Worm (Caenorhabditis elegans) whole organism, young adult: ENCODE data around the gene srh-206.
"Not testable (repeated sequence)": the region's sequence is repeated elsewhere in the genome, so short reads cannot be mapped to it uniquely, and the experiment has no call there.

Experiments
- F23B12.7 ChIP-seq: sonication (generic microtip); optimal IDR thresholded peaks from 2 replicates; lab custom pipeline; 2017; ENCODE audit warnings: missing genetic modification characterization, mild to moderate bottlenecking, missing compliant biosample characterization, antibody characterized with exemption, moderate library complexity; ENCODE audit not compliant: insufficient read depth
- ZK185.1 ChIP-seq: sonication (generic microtip); optimal IDR thresholded peaks from 2 replicates; lab custom pipeline; 2016; ENCODE audit warnings: mild to moderate bottlenecking, missing genetic modification characterization, missing compliant biosample characterization; ENCODE audit not compliant: poor library complexity, severe bottlenecking
- aptf-3 ChIP-seq: fragments of 200-800 bp; sonication (Bioruptor generic); IDR thresholded peaks from 2 replicates; pipeline ENCODE4 v1.3.6; 2022; ENCODE audit warnings: missing genetic modification characterization, missing compliant biosample characterization
- ceh-91 ChIP-seq: fragments of 200-800 bp; sonication (Bioruptor generic); IDR thresholded peaks from 2 replicates; pipeline ENCODE4 v1.3.6; 2022; ENCODE audit warnings: missing genetic modification reagents, missing genetic modification characterization, missing compliant biosample characterization
- madf-6 ChIP-seq: fragments of 200-800 bp; sonication (Bioruptor generic); IDR thresholded peaks from 2 replicates; pipeline ENCODE4 v1.3.6; 2022; ENCODE audit warnings: missing genetic modification reagents, missing genetic modification characterization, missing compliant biosample characterization
- rcor-1 ChIP-seq: fragments of 200-800 bp; sonication (Bioruptor generic); IDR thresholded peaks from 2 replicates; pipeline ENCODE4 v1.3.6; 2022; ENCODE audit warnings: missing genetic modification reagents, missing genetic modification characterization, missing compliant biosample characterization
- tbx-9 ChIP-seq: sonication (generic microtip); optimal IDR thresholded peaks from 2 replicates; lab custom pipeline; 2016; ENCODE audit warnings: borderline replicate concordance, missing genetic modification characterization, inconsistent platforms, missing compliant biosample characterization
- ztf-18 ChIP-seq: sonication (generic microtip); optimal IDR thresholded peaks from 2 replicates; lab custom pipeline; 2016; ENCODE audit warnings: missing genotype, mild to moderate bottlenecking, missing genetic modification characterization, missing compliant biosample characterization

DNA sequence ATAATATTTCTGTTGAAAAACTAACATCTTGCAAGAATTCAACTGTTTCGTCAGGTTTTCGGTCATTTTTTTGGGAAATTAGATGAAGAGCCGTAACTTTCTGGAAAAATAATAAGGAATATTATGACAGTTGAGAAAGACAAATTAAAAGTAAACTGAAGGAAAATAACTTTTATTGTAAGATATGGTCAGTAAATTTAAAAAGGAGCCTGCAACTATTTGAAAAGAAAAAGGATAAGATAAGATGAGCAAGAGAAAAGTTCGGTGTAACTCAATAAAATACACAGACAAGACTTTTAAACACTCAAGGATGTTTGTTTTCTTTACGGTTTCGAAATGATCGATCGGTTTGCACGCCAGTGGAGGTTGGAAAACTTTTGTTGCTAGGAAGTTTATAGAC lies 5.1 kb downstream of the srh-206 start, which contains the start of gene fbxa-111:
- TF ChIP-seq ceh-91 (GFP tag; lab: Robert Waterston, UW); ztf-18; madf-6 (GFP tag; lab: Robert Waterston, UW); ZK185.1 (tag; lab: Kevin White, UChicago); tbx-9 (tag; lab: Kevin White, UChicago); F23B12.7 (tag; lab: Kevin White, UChicago); aptf-3 (GFP tag; lab: Robert Waterston, UW); rcor-1 (GFP tag; lab: Robert Waterston, UW): not testable (repeated sequence)
